Worm (Caenorhabditis elegans) whole organism, late embryonic: ENCODE results near the gene R04B3.2.

Experiments
- K02D7.2 ChIP-seq: sonication (generic microtip); optimal IDR thresholded peaks from 2 replicates; lab custom pipeline; 2017; ENCODE audit warnings: mild to moderate bottlenecking, missing genetic modification characterization, missing compliant biosample characterization
- ceh-14 ChIP-seq: sonication (generic microtip); optimal IDR thresholded peaks from 2 replicates; lab custom pipeline; 2016; ENCODE audit warnings: missing genotype, missing genetic modification characterization, missing compliant biosample characterization
- ceh-18 ChIP-seq: sonication (generic microtip); optimal IDR thresholded peaks from 2 replicates; lab custom pipeline; 2016; ENCODE audit warnings: missing genetic modification characterization, missing compliant biosample characterization
- ceh-19 ChIP-seq: fragments of 200-800 bp; sonication (Bioruptor generic); optimal IDR thresholded peaks from 2 replicates; lab custom pipeline; 2018; ENCODE audit warnings: mild to moderate bottlenecking, missing genetic modification characterization, missing compliant biosample characterization
- ceh-24 ChIP-seq: sonication (generic microtip); optimal IDR thresholded peaks from 2 replicates; lab custom pipeline; 2016; ENCODE audit warnings: mild to moderate bottlenecking, missing genetic modification characterization, missing compliant biosample characterization
- ceh-45 ChIP-seq: fragments of 200-800 bp; sonication (Bioruptor generic); IDR thresholded peaks from 2 replicates; pipeline ENCODE4 v1.3.6; 2022; ENCODE audit warnings: missing genetic modification reagents, missing genetic modification characterization, missing compliant biosample characterization
- ceh-9 ChIP-seq: sonication (generic microtip); optimal IDR thresholded peaks from 2 replicates; lab custom pipeline; 2016; ENCODE audit warnings: mild to moderate bottlenecking, missing genetic modification characterization, inconsistent platforms, missing compliant biosample characterization
- eyg-1 ChIP-seq: sonication (generic microtip); optimal IDR thresholded peaks from 2 replicates; lab custom pipeline; 2016; ENCODE audit warnings: missing genotype, missing genetic modification characterization, missing compliant biosample characterization
- fkh-6 ChIP-seq: sonication (generic microtip); optimal IDR thresholded peaks from 2 replicates; lab custom pipeline; 2016; ENCODE audit warnings: missing genetic modification characterization, missing compliant biosample characterization
- gmeb-2 ChIP-seq: sonication (generic microtip); optimal IDR thresholded peaks from 2 replicates; lab custom pipeline; 2016; ENCODE audit warnings: missing genetic modification characterization, inconsistent platforms, missing compliant biosample characterization
- hlh-13 ChIP-seq: fragments of 200-800 bp; sonication (Bioruptor generic); optimal IDR thresholded peaks from 2 replicates; lab custom pipeline; 2018; ENCODE audit warnings: mild to moderate bottlenecking, missing genetic modification characterization, missing compliant biosample characterization
- hlh-15 ChIP-seq: sonication (generic microtip); optimal IDR thresholded peaks from 2 replicates; lab custom pipeline; 2016; ENCODE audit warnings: missing genetic modification characterization, missing compliant biosample characterization
- hlh-30 ChIP-seq: sonication (generic microtip); optimal IDR thresholded peaks from 2 replicates; lab custom pipeline; 2017; ENCODE audit warnings: antibody characterized with exemption, missing genetic modification characterization, missing compliant biosample characterization; ENCODE audit not compliant: insufficient read depth
- lim-6 ChIP-seq: sonication (generic microtip); optimal IDR thresholded peaks from 2 replicates; lab custom pipeline; 2016; ENCODE audit warnings: missing genetic modification characterization, missing compliant biosample characterization
- lin-11 ChIP-seq: fragments of 200-800 bp; sonication (Bioruptor generic); optimal IDR thresholded peaks from 2 replicates; lab custom pipeline; 2018; ENCODE audit warnings: mild to moderate bottlenecking, missing genetic modification characterization, missing compliant biosample characterization
- nfya-1 ChIP-seq: sonication (generic microtip); optimal IDR thresholded peaks from 2 replicates; lab custom pipeline; 2017; ENCODE audit warnings: missing genetic modification characterization, mild to moderate bottlenecking, missing compliant biosample characterization, antibody characterized with exemption, moderate library complexity
- nhr-11 ChIP-seq: fragments of 150-350 bp; optimal IDR thresholded peaks from 2 replicates; lab custom pipeline; 2014; ENCODE audit warnings: missing biosample characterization, missing genetic modification characterization
- nhr-232 ChIP-seq: sonication (generic microtip); optimal IDR thresholded peaks from 2 replicates; lab custom pipeline; 2016; ENCODE audit warnings: missing genetic modification characterization, missing compliant biosample characterization
- odd-2 ChIP-seq: sonication (generic microtip); optimal IDR thresholded peaks from 2 replicates; lab custom pipeline; 2017; ENCODE audit warnings: antibody characterized with exemption, mild to moderate bottlenecking, missing genetic modification characterization, missing compliant biosample characterization
- pag-3 ChIP-seq: sonication (generic microtip); optimal IDR thresholded peaks from 2 replicates; lab custom pipeline; 2016; ENCODE audit warnings: missing compliant biosample characterization, missing genetic modification characterization, borderline replicate concordance
- pat-9 ChIP-seq: fragments of 200-800 bp; sonication (Bioruptor generic); optimal IDR thresholded peaks from 2 replicates; lab custom pipeline; 2018; ENCODE audit warnings: mild to moderate bottlenecking, missing genetic modification characterization, moderate library complexity, missing compliant biosample characterization
- pros-1 ChIP-seq: fragments of 150-350 bp; optimal IDR thresholded peaks from 2 replicates; lab custom pipeline; 2014; ENCODE audit warnings: missing biosample characterization, missing genetic modification reagents, missing genetic modification characterization
- rnt-1 ChIP-seq: sonication (generic microtip); optimal IDR thresholded peaks from 2 replicates; lab custom pipeline; 2016; ENCODE audit warnings: missing genetic modification characterization, missing compliant biosample characterization
- sox-2 ChIP-seq: fragments of 200-800 bp; sonication (Bioruptor generic); IDR thresholded peaks from 2 replicates; pipeline ENCODE4 v1.3.6; 2022; ENCODE audit warnings: missing genetic modification reagents, missing genetic modification characterization, missing compliant biosample characterization
- syd-9 ChIP-seq: sonication (generic microtip); optimal IDR thresholded peaks from 2 replicates; lab custom pipeline; 2016; ENCODE audit warnings: mild to moderate bottlenecking, missing genetic modification characterization, moderate library complexity, missing compliant biosample characterization
- tbx-2 ChIP-seq: sonication (generic microtip); optimal IDR thresholded peaks from 2 replicates; lab custom pipeline; 2016; ENCODE audit warnings: missing genetic modification characterization, missing compliant biosample characterization
- ttx-3 ChIP-seq: sonication (generic microtip); optimal IDR thresholded peaks from 2 replicates; lab custom pipeline; 2016; ENCODE audit warnings: missing genetic modification reagents, missing genetic modification characterization, missing compliant biosample characterization
- unc-42 ChIP-seq: sonication (generic microtip); optimal IDR thresholded peaks from 2 replicates; lab custom pipeline; 2016; ENCODE audit warnings: missing genotype, missing genetic modification characterization, missing compliant biosample characterization
- unc-55 ChIP-seq: sonication (generic microtip); optimal IDR thresholded peaks from 2 replicates; lab custom pipeline; 2017; ENCODE audit warnings: missing biosample characterization, missing genetic modification reagents, missing genetic modification characterization
- unc-86 ChIP-seq: sonication (generic microtip); optimal IDR thresholded peaks from 2 replicates; lab custom pipeline; 2016; ENCODE audit warnings: missing genetic modification characterization, missing compliant biosample characterization
- ztf-16 ChIP-seq: sonication (generic microtip); optimal IDR thresholded peaks from 2 replicates; lab custom pipeline; 2017; ENCODE audit warnings: missing genetic modification characterization, missing compliant biosample characterization

R04B3.2 gene

DNA sequence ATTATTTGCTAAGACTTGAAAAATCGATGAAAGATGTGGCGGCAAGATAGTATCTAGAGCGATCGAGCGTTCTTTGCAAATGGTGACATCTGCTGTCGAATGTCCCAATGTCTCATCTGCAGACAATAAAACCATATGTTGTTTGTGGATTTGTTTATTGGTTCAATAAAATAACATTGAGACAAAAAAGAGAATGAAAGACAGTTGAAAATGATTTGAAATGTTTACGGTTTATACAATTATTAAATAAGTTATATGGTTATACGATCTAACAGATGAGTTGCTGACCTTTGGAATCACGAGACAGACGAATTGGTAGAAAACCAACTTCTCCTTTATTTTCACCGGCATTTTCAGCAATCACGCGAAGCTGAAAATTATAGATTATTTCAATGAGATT lies at the start of gene R04B3.2:
Gene R04B3.2, minus strand, starts transcription at position 101 of the 400 bp plus-strand sequence.
- no peak for TF ChIP-seq ceh-19 (GFP tag; lab: Kevin White, UChicago)
- no peak for TF ChIP-seq K02D7.2 (tag; lab: Kevin White, UChicago)
- no peak for TF ChIP-seq syd-9
- no peak for TF ChIP-seq hlh-30 (tag; lab: Kevin White, UChicago)
- TF ChIP-seq ztf-16 (tag; lab: Kevin White, UChicago), result no peak
- TF ChIP-seq fkh-6 (tag; lab: Kevin White, UChicago), result no peak
- no peak for TF ChIP-seq ceh-18 (tag; lab: Kevin White, UChicago)
- no peak for TF ChIP-seq sox-2 (GFP tag; lab: Robert Waterston, UW)
- TF ChIP-seq ttx-3 (tag; lab: Kevin White, UChicago), result no peak
- no peak for TF ChIP-seq ceh-45 (GFP tag; lab: Robert Waterston, UW)
- no peak for TF ChIP-seq lim-6
- no peak for TF ChIP-seq tbx-2 (tag; lab: Kevin White, UChicago)

- TF ChIP-seq unc-42 (peak; percentile 68), pros-1 (no peak)
These were observed 49.1 kb upstream of the R04B3.2 start for ce11 chrX:2522658-2523057.

- TF ChIP-seq pag-3 (tag; lab: Kevin White, UChicago), result no peak
- peak; percentile 43 for TF ChIP-seq unc-55 (GFP tag; lab: Kevin White, UChicago)
- TF ChIP-seq rnt-1 (tag; lab: Kevin White, UChicago), result peak; percentile 36
These were observed 46.9 kb upstream of the R04B3.2 start for ce11 chrX:2520461-2520860.

ce11 chrX:2516949-2517696 lies 43.6 kb upstream of the R04B3.2 start:
- TF ChIP-seq unc-42 (peak; percentile 60), ceh-24 (no peak)

ce11 chrX:2515224-2515623 lies 41.7 kb upstream of the R04B3.2 start, which contains the start of gene syg-1:
TSS of gene syg-1 (minus strand) at chrX:2515324.
- TF ChIP-seq odd-2 (tag; lab: Kevin White, UChicago) (no peak), gmeb-2 (tag; lab: Kevin White, UChicago) (no peak), hlh-13 (GFP tag; lab: Kevin White, UChicago) (no peak), ceh-45 (GFP tag; lab: Robert Waterston, UW) (no peak)
- TF ChIP-seq, all 69 proteins: peak for 0

ce11 chrX:2513667-2514198 lies 40.2 kb upstream of the R04B3.2 start:
- TF ChIP-seq unc-42 (peak; percentile 27), hlh-15 (tag; lab: Kevin White, UChicago) (no peak), unc-55 (GFP tag; lab: Kevin White, UChicago) (peak; percentile 68)
- TF ChIP-seq, all 69 proteins: peak for 2

DNA sequence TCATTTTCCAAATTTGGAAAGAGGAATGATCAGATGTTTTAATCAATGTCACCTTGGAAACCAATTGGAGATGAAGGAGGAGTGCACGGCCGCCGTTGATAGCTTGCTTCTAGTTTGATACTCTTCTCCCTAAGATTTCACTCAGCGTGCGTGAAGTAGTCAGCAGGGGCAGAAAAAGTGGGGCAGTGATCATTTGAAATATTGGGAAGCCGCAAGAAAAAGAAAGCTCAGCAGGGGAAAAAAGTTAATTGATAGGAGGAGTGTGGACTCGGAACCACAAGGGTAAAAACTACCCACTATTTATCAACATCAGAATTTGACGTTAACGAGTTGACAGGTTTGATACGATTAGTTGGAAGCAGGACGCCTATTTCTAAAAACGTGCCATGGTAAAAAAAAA lies 34.9 kb upstream of the R04B3.2 start, which contains the start of gene K02E10.7:
Gene K02E10.7, minus strand, starts transcription at position 101 of the 400 bp plus-strand sequence.
- TF ChIP-seq eyg-1 (tag; lab: Kevin White, UChicago), result no peak

DNA sequence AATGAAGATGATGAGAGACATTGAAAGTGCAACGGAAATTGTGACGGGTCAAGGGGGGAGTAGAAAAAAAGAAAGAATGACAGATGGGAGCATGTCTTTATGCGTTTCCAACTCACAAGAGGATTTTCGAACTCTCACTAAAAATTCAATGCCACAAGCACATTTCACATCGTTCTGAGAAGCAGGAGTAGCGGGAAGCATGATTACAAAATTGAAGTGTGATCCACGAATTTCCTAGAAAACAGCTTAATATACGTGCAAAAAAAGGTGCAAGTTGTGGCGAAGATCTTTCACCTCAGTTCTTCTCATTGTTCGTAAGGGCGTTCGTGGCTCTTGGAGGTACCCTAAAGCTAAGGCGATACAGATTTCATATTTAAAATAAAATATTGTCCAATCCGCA lies 33.2 kb upstream of the R04B3.2 start:
- TF ChIP-seq nhr-11 (tag; lab: Kevin White, UChicago) (no peak), nfya-1 (tag; lab: Kevin White, UChicago) (no peak), ceh-45 (GFP tag; lab: Robert Waterston, UW) (no peak), fkh-6 (tag; lab: Kevin White, UChicago) (no peak), pat-9 (no peak), unc-86 (tag; lab: Kevin White, UChicago) (no peak), nhr-232 (no peak), tbx-2 (tag; lab: Kevin White, UChicago) (no peak), ceh-14 (tag; lab: Kevin White, UChicago) (no peak), hlh-13 (GFP tag; lab: Kevin White, UChicago) (no peak), lin-11 (no peak), sox-2 (GFP tag; lab: Robert Waterston, UW) (no peak), ceh-9 (no peak)
